Worm (Caenorhabditis elegans): Measurements from ENCODE around the gene R08E3.3.
A peak's percentile ranks its signal among the peaks of the same experiment; 100 is the strongest.

ce11 chrX:4788958-4789357, 29.4 kb upstream of the R08E3.3 start:
- TF ChIP-seq dpl-1 (GFP tag; optimal IDR thresholded peaks at IDR 0.05) (no peak), him-1 (tag; optimal IDR thresholded peaks at IDR 0.05) (peak; percentile 93), sea-2 (GFP tag; IDR thresholded peaks at IDR 0.05) (no peak), cebp-2 (GFP tag; IDR thresholded peaks at IDR 0.05) (no peak), nfya-1 (tag; optimal IDR thresholded peaks at IDR 0.05; ENCODE audit: borderline replicate concordance, insufficient read depth) (no peak), die-1 (tag; optimal IDR thresholded peaks at IDR 0.05) (peak; percentile 93)

Measured in whole organism, young adult.